Worm (Caenorhabditis elegans) whole organism, L4 larva: Measurements from ENCODE around the gene T14B4.8.
"Not testable (repeated sequence)": the region's sequence is repeated elsewhere in the genome, so short reads cannot be mapped to it uniquely, and the experiment has no call there.

Experiments used
- Y105C5A.15 ChIP-seq: fragments of 200-800 bp; sonication (Bioruptor generic); IDR thresholded peaks from 2 replicates; pipeline ENCODE4 v1.3.6; 2022; ENCODE audit warnings: missing genetic modification characterization, missing compliant biosample characterization
- fkh-10 ChIP-seq: fragments of 150-350 bp; optimal IDR thresholded peaks from 2 replicates; lab custom pipeline; 2014; ENCODE audit warnings: missing biosample characterization, missing genetic modification reagents, missing genetic modification characterization
- hlh-30 ChIP-seq: sonication (generic microtip); optimal IDR thresholded peaks from 2 replicates; lab custom pipeline; 2017; ENCODE audit warnings: antibody characterized with exemption, mild to moderate bottlenecking, missing genetic modification characterization, missing compliant biosample characterization; ENCODE audit not compliant: insufficient read depth
- jun-1 ChIP-seq: fragments of 150-350 bp; optimal IDR thresholded peaks from 2 replicates; lab custom pipeline; 2014; ENCODE audit warnings: missing biosample characterization, missing genetic modification reagents, missing genetic modification characterization
- lin-15B ChIP-seq: fragments of 150-350 bp; sonication (generic microtip); optimal IDR thresholded peaks from 3 replicates; lab custom pipeline; 2014; ENCODE audit warnings: missing biosample characterization, missing genetic modification characterization
- lsy-2 ChIP-seq, 2 experiments: fragments of 150-350 bp in 1 of 2; sonication (generic microtip) in 1 of 2; optimal IDR thresholded peaks; 2 replicates each; lab custom pipeline; 2014 to 2017; ENCODE audit warnings: missing biosample characterization in 2 of 2, missing genetic modification characterization in 2 of 2
- nhr-111 ChIP-seq: fragments of 200-800 bp; sonication (Bioruptor generic); optimal IDR thresholded peaks from 2 replicates; lab custom pipeline; 2018; ENCODE audit warnings: mild to moderate bottlenecking, missing genetic modification characterization, missing compliant biosample characterization
- nhr-42 ChIP-seq: fragments of 200-800 bp; sonication (Bioruptor generic); IDR thresholded peaks from 2 replicates; pipeline ENCODE4 v1.3.6; 2022; ENCODE audit warnings: missing genetic modification characterization, missing compliant biosample characterization
- nhr-6 ChIP-seq: fragments of 150-350 bp; optimal IDR thresholded peaks from 2 replicates; lab custom pipeline; 2014; ENCODE audit warnings: missing biosample characterization, missing genetic modification characterization
- nhr-77 ChIP-seq: fragments of 150-350 bp; optimal IDR thresholded peaks from 2 replicates; lab custom pipeline; 2014; ENCODE audit warnings: missing biosample characterization, missing genetic modification characterization
- unc-62 ChIP-seq, 3 experiments: fragments of 150-350 bp in 1 of 3; sonication (generic microtip); optimal IDR thresholded peaks in 2 of 3; peaks in 1 of 3; 1 replicate in 1 of 3; 2 replicates in 2 of 3; lab custom pipeline; 2014 to 2017; ENCODE audit warnings: missing biosample characterization in 3 of 3, missing genetic modification characterization in 3 of 3, missing genetic modification reagents in 3 of 3, missing genotype in 1 of 3

ce11 chrII:6775076-6775475 is 45.9 kb upstream of the T14B4.8 start, which contains the start of gene agr-1:
- not testable (repeated sequence) for TF ChIP-seq hlh-30; nhr-111; lsy-2 (tag; optimal IDR thresholded peaks at IDR 0.05; lab: Kevin White, UChicago); jun-1 (tag; lab: Kevin White, UChicago); fkh-10; nhr-6 (tag; lab: Kevin White, UChicago); Y105C5A.15 (GFP tag; lab: Robert Waterston, UW); nhr-42; lin-15B (tag; lab: Kevin White, UChicago); nhr-77 (tag; lab: Kevin White, UChicago); unc-62 (GFP tag; optimal IDR thresholded peaks at IDR 0.05 in 1 of 2; lab: Kevin White, UChicago); unc-62 (tag; optimal IDR thresholded peaks at IDR 0.05; lab: Kevin White, UChicago)
